Worm (Caenorhabditis elegans) whole organism, L1 larva: Measurements from ENCODE around the gene oac-7.

Source experiments
- C04F5.9 ChIP-seq: sonication (generic microtip); optimal IDR thresholded peaks from 2 replicates; lab custom pipeline; 2016; ENCODE audit warnings: missing genetic modification characterization, missing compliant biosample characterization
- F16B12.6 ChIP-seq: fragments of 150-350 bp; optimal IDR thresholded peaks from 2 replicates; lab custom pipeline; 2014; ENCODE audit warnings: missing biosample characterization, missing genetic modification characterization
- Y116A8C.19 ChIP-seq: sonication (generic microtip); optimal IDR thresholded peaks from 2 replicates; lab custom pipeline; 2016; ENCODE audit warnings: missing compliant biosample characterization, missing genetic modification characterization, borderline replicate concordance
- ceh-82 ChIP-seq, 3 experiments: fragments of 150-350 bp in 1 of 3; sonication (generic microtip) in 2 of 3; optimal IDR thresholded peaks; 2 replicates each; lab custom pipeline; 2014 to 2017; ENCODE audit warnings: missing biosample characterization in 3 of 3, missing genetic modification characterization in 3 of 3
- ces-1 ChIP-seq: fragments of 150-350 bp; optimal IDR thresholded peaks from 2 replicates; lab custom pipeline; 2014; ENCODE audit warnings: missing biosample characterization, missing genetic modification reagents, missing genetic modification characterization
- dsc-1 ChIP-seq: sonication (generic microtip); optimal IDR thresholded peaks from 2 replicates; lab custom pipeline; 2016; ENCODE audit warnings: mild to moderate bottlenecking, missing genetic modification characterization, missing compliant biosample characterization
- efl-1 ChIP-seq, 4 experiments: fragments of 150-350 bp; optimal IDR thresholded peaks in 3 of 4; peaks in 1 of 4; 1 replicate in 1 of 4; 2 replicates in 3 of 4; lab custom pipeline; 2014; ENCODE audit warnings: missing biosample characterization in 2 of 4, missing genetic modification characterization in 2 of 4, missing genetic modification reagents in 2 of 4
- egl-13 ChIP-seq: sonication (generic microtip); optimal IDR thresholded peaks from 2 replicates; lab custom pipeline; 2016; ENCODE audit warnings: missing genotype, missing genetic modification reagents, missing genetic modification characterization, missing compliant biosample characterization
- elt-2 ChIP-seq: sonication (generic microtip); optimal IDR thresholded peaks from 2 replicates; lab custom pipeline; 2016; ENCODE audit warnings: missing genetic modification characterization, mild to moderate bottlenecking, inconsistent platforms, missing compliant biosample characterization, missing genetic modification reagents
- ets-5 ChIP-seq: fragments of 200-800 bp; sonication (Bioruptor generic); IDR thresholded peaks from 2 replicates; pipeline ENCODE4 v1.3.6; 2022; ENCODE audit warnings: missing genetic modification characterization, missing compliant biosample characterization
- hlh-17 ChIP-seq: fragments of 200-800 bp; sonication (Bioruptor generic); optimal IDR thresholded peaks from 2 replicates; lab custom pipeline; 2018; ENCODE audit warnings: missing genetic modification characterization, mild to moderate bottlenecking, missing compliant biosample characterization, moderate library complexity, borderline replicate concordance
- hlh-4 ChIP-seq: sonication (generic microtip); optimal IDR thresholded peaks from 2 replicates; lab custom pipeline; 2016; ENCODE audit warnings: mild to moderate bottlenecking, missing genetic modification characterization, missing compliant biosample characterization
- irx-1 ChIP-seq: sonication (generic microtip); optimal IDR thresholded peaks from 2 replicates; lab custom pipeline; 2016; ENCODE audit warnings: missing genetic modification characterization, missing compliant biosample characterization
- isw-1 ChIP-seq: fragments of 200-800 bp; sonication (Bioruptor generic); IDR thresholded peaks from 2 replicates; pipeline ENCODE4 v1.3.6; 2022; ENCODE audit warnings: missing genetic modification characterization, missing compliant biosample characterization
- jun-1 ChIP-seq: fragments of 150-350 bp; optimal IDR thresholded peaks from 2 replicates; lab custom pipeline; 2014; ENCODE audit warnings: missing biosample characterization, missing genetic modification reagents, missing genetic modification characterization
- lin-14 ChIP-seq: fragments of 200-800 bp; sonication (Bioruptor generic); optimal IDR thresholded peaks from 2 replicates; lab custom pipeline; 2018; ENCODE audit warnings: mild to moderate bottlenecking, missing genetic modification characterization, moderate library complexity, missing compliant biosample characterization
- lin-15B ChIP-seq: fragments of 150-350 bp; sonication (generic microtip); optimal IDR thresholded peaks from 3 replicates; lab custom pipeline; 2014; ENCODE audit warnings: missing biosample characterization, missing genetic modification characterization
- lin-35 ChIP-seq, 2 experiments: fragments of 150-350 bp; optimal IDR thresholded peaks; 2 replicates each; lab custom pipeline; 2014; ENCODE audit warnings: missing biosample characterization in 2 of 2, missing genetic modification characterization in 2 of 2, missing genetic modification reagents in 2 of 2
- lin-39 ChIP-seq: fragments of 150-350 bp; optimal IDR thresholded peaks from 2 replicates; lab custom pipeline; 2014; ENCODE audit warnings: missing biosample characterization, missing genetic modification reagents, missing genetic modification characterization
- nhr-11 ChIP-seq: fragments of 150-350 bp; optimal IDR thresholded peaks from 2 replicates; lab custom pipeline; 2014; ENCODE audit warnings: missing biosample characterization, missing genetic modification characterization
- nhr-19 ChIP-seq: fragments of 200-800 bp; sonication (Bioruptor generic); conservative IDR thresholded peaks from 2 replicates; pipeline ENCODE4 v1.3.6; 2022; ENCODE audit warnings: missing genetic modification characterization, missing compliant biosample characterization
- nhr-237 ChIP-seq: fragments of 150-350 bp; optimal IDR thresholded peaks from 2 replicates; lab custom pipeline; 2014; ENCODE audit warnings: missing biosample characterization, missing genetic modification characterization
- nhr-28 ChIP-seq: fragments of 150-350 bp; optimal IDR thresholded peaks from 2 replicates; lab custom pipeline; 2014; ENCODE audit warnings: missing biosample characterization, missing genetic modification characterization
- nhr-76 ChIP-seq: sonication (generic microtip); optimal IDR thresholded peaks from 2 replicates; lab custom pipeline; 2017; ENCODE audit warnings: missing biosample characterization, missing genetic modification characterization
- nhr-84 ChIP-seq: sonication (generic microtip); optimal IDR thresholded peaks from 2 replicates; lab custom pipeline; 2017; ENCODE audit warnings: missing biosample characterization, missing genetic modification characterization
- nhr-85 ChIP-seq: sonication (generic microtip); peaks from one replicate; lab custom pipeline; 2016; ENCODE audit warnings: missing genetic modification characterization, inconsistent platforms, missing compliant biosample characterization
- nhr-90 ChIP-seq: sonication (generic microtip); optimal IDR thresholded peaks from 2 replicates; lab custom pipeline; 2016; ENCODE audit warnings: mild to moderate bottlenecking, missing genetic modification characterization, missing compliant biosample characterization; ENCODE audit not compliant: poor library complexity
- snpc-4 ChIP-seq: fragments of 150-350 bp; optimal IDR thresholded peaks from 2 replicates; lab custom pipeline; 2014; ENCODE audit warnings: missing biosample characterization, missing genetic modification characterization
- snu-23 ChIP-seq: sonication (generic microtip); optimal IDR thresholded peaks from 2 replicates; lab custom pipeline; 2016; ENCODE audit warnings: missing genetic modification characterization, missing compliant biosample characterization
- sox-4 ChIP-seq: sonication (generic microtip); optimal IDR thresholded peaks from 2 replicates; lab custom pipeline; 2016; ENCODE audit warnings: missing genetic modification characterization, missing compliant biosample characterization
- sup-37 ChIP-seq: fragments of 200-800 bp; sonication (Bioruptor generic); optimal IDR thresholded peaks from 2 replicates; lab custom pipeline; 2018; ENCODE audit warnings: mild to moderate bottlenecking, missing genetic modification characterization, missing compliant biosample characterization
- swsn-7 ChIP-seq: sonication (generic microtip); optimal IDR thresholded peaks from 2 replicates; lab custom pipeline; 2016; ENCODE audit warnings: missing genetic modification characterization, missing compliant biosample characterization
- unc-130 ChIP-seq: fragments of 150-350 bp; optimal IDR thresholded peaks from 2 replicates; lab custom pipeline; 2017; ENCODE audit warnings: missing biosample characterization, missing genetic modification characterization, inconsistent platforms
- unc-30 ChIP-seq: sonication (generic microtip); optimal IDR thresholded peaks from 2 replicates; lab custom pipeline; 2017; ENCODE audit warnings: missing biosample characterization, missing genetic modification characterization
- unc-86 ChIP-seq: sonication (generic microtip); optimal IDR thresholded peaks from 2 replicates; lab custom pipeline; 2016; ENCODE audit warnings: missing genetic modification characterization, missing compliant biosample characterization
- zag-1 ChIP-seq: fragments of 150-350 bp; optimal IDR thresholded peaks from 2 replicates; lab custom pipeline; 2014; ENCODE audit warnings: missing biosample characterization, missing genetic modification characterization
- zip-4 ChIP-seq: fragments of 200-800 bp; sonication (Bioruptor generic); optimal IDR thresholded peaks from 2 replicates; lab custom pipeline; 2018; ENCODE audit warnings: mild to moderate bottlenecking, missing genetic modification characterization, moderate library complexity, missing compliant biosample characterization
- ztf-11 ChIP-seq, 2 experiments: sonication (generic microtip); optimal IDR thresholded peaks; 2 replicates each; lab custom pipeline; 2016 to 2017; ENCODE audit warnings: missing genetic modification characterization in 2 of 2, missing biosample characterization in 1 of 2, missing compliant biosample characterization in 1 of 2

oac-7 gene

DNA sequence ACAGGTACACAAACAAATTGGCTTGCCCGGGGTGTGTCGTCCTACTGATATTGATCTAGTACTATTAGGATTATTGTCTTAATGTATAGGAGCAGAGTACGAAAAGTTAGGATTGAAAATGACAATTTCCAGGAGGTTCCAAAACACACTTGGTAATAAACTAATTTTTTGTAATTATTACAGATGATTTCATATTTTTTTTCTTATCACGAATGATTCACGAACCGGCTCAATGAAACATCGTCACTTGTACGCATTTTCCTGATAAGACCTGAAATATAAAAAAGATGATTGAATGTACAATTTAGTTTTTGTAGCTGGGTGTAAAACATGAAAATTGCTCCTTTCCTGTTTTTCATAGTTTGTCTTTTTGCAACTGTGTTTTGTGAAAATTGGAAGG lies 7.2 kb upstream of the oac-7 start, which contains the start of the genes C31A11.13 and oac-6:
Gene C31A11.13, minus strand, starts transcription at position 113 of the 400 bp plus-strand sequence.
Gene oac-6, plus strand, starts transcription at position 279 of the 400 bp plus-strand sequence.
- TF ChIP-seq ets-5 (no peak), elt-2 (tag; lab: Kevin White, UChicago) (peak; percentile 43), sup-37 (no peak), lin-14 (no peak), hlh-4 (tag; lab: Kevin White, UChicago) (no peak), nhr-19 (GFP tag; lab: Robert Waterston, UW) (no peak), nhr-76 (tag; lab: Kevin White, UChicago) (no peak), ces-1 (GFP tag; lab: Kevin White, UChicago) (no peak), egl-13 (tag; lab: Kevin White, UChicago) (no peak), efl-1 (optimal IDR thresholded peaks at IDR 0.05; lab: Kevin White, UChicago) (no peak), efl-1 (GFP tag; optimal IDR thresholded peaks at IDR 0.05 in 1 of 2; lab: Kevin White, UChicago) (peak in 1 of 2 experiments; percentile 31)

ce11 chrV:16307253-16307652 lies 2.4 kb upstream of the oac-7 start, which contains the start of gene srxa-7:
TSS of gene srxa-7 (plus strand) at chrV:16307553.
- no peak for TF ChIP-seq snpc-4 (tag; lab: Kevin White, UChicago)
- TF ChIP-seq nhr-90 (tag; lab: Kevin White, UChicago) = no peak
- no peak for TF ChIP-seq nhr-28 (tag; lab: Kevin White, UChicago)
- TF ChIP-seq nhr-237 = no peak
- TF ChIP-seq lin-15B (tag; lab: Kevin White, UChicago) = no peak
- TF ChIP-seq unc-130 (tag; lab: Kevin White, UChicago) = no peak
- TF ChIP-seq nhr-84 (tag; lab: Kevin White, UChicago) = no peak
- no peak for TF ChIP-seq ets-5

DNA sequence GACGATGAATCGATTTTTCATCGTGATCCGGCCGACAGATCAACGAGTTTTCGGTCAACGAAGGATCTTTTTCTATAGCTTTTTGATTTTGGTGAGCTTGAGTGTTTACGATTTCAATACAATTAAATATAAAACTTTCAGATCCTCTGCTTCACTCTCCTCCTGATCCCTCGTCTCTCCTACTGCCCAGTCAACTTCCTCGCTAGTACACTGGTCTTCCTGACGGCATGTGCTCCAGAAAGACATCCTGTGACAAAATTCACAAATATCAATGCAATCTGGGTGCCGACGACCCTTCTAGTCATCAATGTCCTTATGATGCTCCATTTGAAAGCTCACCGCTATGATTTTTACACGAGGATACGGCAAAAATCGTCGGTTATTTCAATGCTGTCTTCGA lies 1.3 kb upstream of the oac-7 start:
- TF ChIP-seq unc-86 (tag; lab: Kevin White, UChicago) (no peak), lin-39 (tag; lab: Kevin White, UChicago) (no peak), unc-30 (tag; lab: Kevin White, UChicago) (no peak), irx-1 (no peak), swsn-7 (no peak), F16B12.6 (tag; lab: Kevin White, UChicago) (no peak), dsc-1 (tag; lab: Kevin White, UChicago) (no peak), Y116A8C.19 (no peak), hlh-17 (GFP tag; lab: Kevin White, UChicago) (no peak), C04F5.9 (tag; lab: Kevin White, UChicago) (no peak), snu-23 (GFP tag; lab: Kevin White, UChicago) (no peak), ces-1 (GFP tag; lab: Kevin White, UChicago) (no peak), jun-1 (no peak), ets-5 (no peak), lin-35 (GFP tag; optimal IDR thresholded peaks at IDR 0.05; lab: Kevin White, UChicago) (no peak), ceh-82 (tag; optimal IDR thresholded peaks at IDR 0.05; lab: Kevin White, UChicago) (no peak), nhr-28 (tag; lab: Kevin White, UChicago) (no peak), isw-1 (no peak)

DNA sequence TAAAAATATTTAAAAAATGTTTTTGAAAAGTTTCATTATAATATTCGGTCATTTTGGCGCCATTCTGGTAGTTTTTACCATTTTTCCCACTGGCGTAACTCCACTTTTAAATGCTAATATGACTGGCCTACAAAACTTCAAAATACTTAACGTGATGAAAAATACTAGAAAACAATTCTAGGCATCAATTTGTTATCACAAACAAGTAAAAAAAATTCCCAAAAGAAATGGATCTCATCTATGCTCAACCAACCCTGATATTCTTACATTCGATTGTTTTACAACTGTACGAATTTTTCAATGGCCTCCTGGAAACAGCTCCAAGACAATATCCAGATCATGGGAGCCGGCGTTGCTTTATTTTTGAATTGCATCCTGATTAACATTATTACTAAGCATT lies 5.4 kb downstream of the oac-7 start, which contains the start of gene str-214:
Gene str-214, plus strand, starts transcription at position 301 of the 400 bp plus-strand sequence.
- TF ChIP-seq nhr-85 = no peak
- no peak for TF ChIP-seq isw-1
- no peak for TF ChIP-seq F16B12.6 (tag; lab: Kevin White, UChicago)
- TF ChIP-seq ztf-11 (tag; optimal IDR thresholded peaks at IDR 0.05; lab: Kevin White, UChicago) = no peak
- TF ChIP-seq nhr-76 (tag; lab: Kevin White, UChicago) = no peak
- TF ChIP-seq nhr-11 (tag; lab: Kevin White, UChicago) = no peak
- no peak for TF ChIP-seq ceh-82 (tag; optimal IDR thresholded peaks at IDR 0.05; lab: Kevin White, UChicago)
- TF ChIP-seq zag-1 (tag; lab: Kevin White, UChicago) = no peak
- TF ChIP-seq sox-4 (tag; lab: Kevin White, UChicago) = no peak
- TF ChIP-seq nhr-237 = no peak
- no peak for TF ChIP-seq zip-4 (GFP tag; lab: Kevin White, UChicago)
- no peak for TF ChIP-seq ces-1 (GFP tag; lab: Kevin White, UChicago)
